Worm (Caenorhabditis elegans) whole organism, dauer: ENCODE data around the gene exc-12.

Source experiments
- unc-62 ChIP-seq: sonication (generic microtip); optimal IDR thresholded peaks from 2 replicates; lab custom pipeline; 2017; ENCODE audit warnings: missing biosample characterization, missing genetic modification reagents, missing genetic modification characterization

The exc-12 gene

ce11 chrIII:13563000-13563522 is 7.2 kb downstream of the exc-12 start, which contains the start of gene T05D4.2:
Gene T05D4.2, minus strand, starts transcription at chrIII:13563082.
- TF ChIP-seq unc-62 = no peak

ce11 chrIII:13561233-13561632 is 9.0 kb downstream of the exc-12 start:
- TF ChIP-seq unc-62 = no peak

ce11 chrIII:13560715-13561114 is 9.5 kb downstream of the exc-12 start:
- TF ChIP-seq unc-62 = no peak

DNA sequence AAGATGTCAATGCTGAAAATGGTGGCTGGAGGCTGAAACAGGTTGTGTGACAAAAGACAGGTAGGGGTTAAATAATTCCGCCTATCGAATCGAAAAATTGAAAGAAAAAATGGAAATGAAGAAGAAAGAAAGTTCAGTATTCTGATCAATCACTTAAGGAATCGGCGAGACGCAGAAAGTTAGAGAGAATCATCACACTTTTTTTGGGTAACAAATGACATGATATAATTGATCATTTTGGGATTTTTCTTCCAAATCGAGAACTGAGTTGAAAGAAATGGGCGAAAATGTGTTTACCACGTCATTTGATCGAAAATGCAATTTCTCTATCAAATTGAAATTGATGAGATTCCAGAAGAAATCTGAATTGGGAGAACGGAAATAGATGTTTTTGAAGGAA is 14.2 kb downstream of the exc-12 start:
- TF ChIP-seq unc-62 = no peak

ce11 chrIII:13555234-13555633 is 15.0 kb downstream of the exc-12 start, which contains the start of gene scav-2:
Gene scav-2, minus strand, starts transcription at chrIII:13555334.
- no peak for TF ChIP-seq unc-62

DNA sequence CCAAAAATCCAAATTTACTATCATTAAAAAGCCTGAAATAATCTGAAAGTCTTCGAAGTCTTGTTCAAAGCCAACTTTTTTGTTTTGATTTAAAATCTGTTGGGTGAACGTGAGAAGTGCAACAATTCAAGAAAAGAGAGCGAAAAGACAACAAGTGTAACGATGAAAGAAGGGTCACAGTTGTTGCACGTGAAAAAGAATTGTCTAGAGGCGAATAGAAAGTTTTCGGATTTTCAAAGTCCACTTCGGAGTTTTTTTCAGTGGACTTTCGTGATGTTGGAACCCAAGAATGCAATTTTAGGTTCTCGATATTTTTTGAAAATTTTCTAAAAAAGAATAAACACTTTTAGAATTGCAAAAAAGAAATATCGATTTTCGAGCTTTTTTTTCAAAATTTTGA is 20.3 kb downstream of the exc-12 start:
- TF ChIP-seq unc-62 = no peak

- TF ChIP-seq unc-62 = no peak
Observed at ce11 chrIII:13548982-13549381, 21.3 kb downstream of the exc-12 start, which contains the start of gene mmad-1. Gene mmad-1, minus strand, starts transcription at chrIII:13549005.

DNA sequence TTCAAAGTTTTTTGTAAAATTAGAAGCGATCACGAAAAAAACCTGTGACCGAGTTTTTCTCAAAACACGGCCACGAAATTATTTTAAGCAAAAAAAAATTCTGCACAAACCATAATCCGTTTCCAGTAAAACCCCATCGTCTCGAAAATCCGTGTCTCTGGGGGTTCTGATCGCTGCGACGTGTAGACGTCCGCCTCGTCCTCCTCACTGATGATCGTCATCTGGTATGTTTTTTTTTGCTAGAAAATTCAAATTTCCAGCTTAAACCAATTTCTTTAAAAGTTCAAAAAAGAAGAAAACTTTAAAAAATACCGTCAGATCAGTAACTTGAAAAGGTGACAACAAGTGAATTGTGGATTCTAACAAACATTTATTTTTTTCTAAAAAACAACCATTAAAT is 23.7 kb downstream of the exc-12 start, which contains the start of gene Y76A2B.4:
Gene Y76A2B.4, minus strand, starts transcription at position 241 of the 400 bp plus-strand sequence.
- TF ChIP-seq unc-62 = no peak

ce11 chrIII:13544593-13544992 is 25.7 kb downstream of the exc-12 start:
- TF ChIP-seq unc-62 = no peak

ce11 chrIII:13543434-13543833 is 26.8 kb downstream of the exc-12 start, which contains the start of gene acs-5:
Gene acs-5, minus strand, starts transcription at chrIII:13543534.
- no peak for TF ChIP-seq unc-62

DNA sequence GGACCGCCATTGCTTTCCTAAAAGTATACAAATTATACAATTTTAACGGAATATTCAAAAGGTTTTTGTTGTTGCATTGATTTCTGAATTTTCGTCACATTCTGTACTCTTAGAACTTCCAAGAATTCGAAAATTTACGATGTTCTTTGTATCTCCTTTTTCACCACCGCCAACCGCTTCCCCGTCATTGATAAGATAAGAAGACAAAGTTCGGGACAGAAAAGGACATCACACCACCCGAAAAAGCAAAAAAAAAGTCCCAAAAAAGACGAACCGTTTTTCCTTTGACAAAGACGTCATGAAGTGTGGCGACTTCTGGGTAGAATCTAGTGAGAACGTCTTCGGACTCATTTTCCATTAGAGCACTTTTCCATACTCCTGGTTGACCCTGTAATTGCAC is 27.8 kb downstream of the exc-12 start:
- TF ChIP-seq unc-62 = no peak

ce11 chrIII:13540791-13541190 is 29.5 kb downstream of the exc-12 start:
- TF ChIP-seq unc-62 = no peak

- no peak for TF ChIP-seq unc-62
Observed at ce11 chrIII:13535735-13536390, 34.4 kb downstream of the exc-12 start.

- TF ChIP-seq unc-62 = no peak
Observed at ce11 chrIII:13534704-13535103, 35.5 kb downstream of the exc-12 start.

- no peak for TF ChIP-seq unc-62
Observed at ce11 chrIII:13530838-13531237, 39.4 kb downstream of the exc-12 start.

DNA sequence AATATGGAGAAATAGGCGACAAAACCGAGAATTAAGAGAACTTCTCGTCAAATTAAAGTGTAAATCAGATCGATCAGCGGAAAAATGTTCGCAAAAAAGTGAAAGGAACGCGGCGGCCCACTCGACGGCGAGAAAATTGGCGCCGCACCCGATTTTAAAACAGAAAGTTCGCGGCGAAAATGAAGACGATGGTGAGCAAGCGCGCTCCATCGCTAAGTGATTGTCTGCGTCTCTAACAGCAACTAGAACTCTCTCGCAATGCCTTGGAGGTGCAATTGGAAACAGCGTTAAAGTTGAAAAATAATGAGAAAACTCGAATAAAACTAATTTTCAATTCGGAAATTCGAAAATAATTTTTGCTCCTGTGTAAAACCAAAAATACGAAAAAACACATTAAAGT is 40.2 kb downstream of the exc-12 start:
- TF ChIP-seq unc-62 = no peak

ce11 chrIII:13528513-13529249 is 41.6 kb downstream of the exc-12 start:
- TF ChIP-seq unc-62 = no peak
